Worm (Caenorhabditis elegans): Measurements from ENCODE around the gene fut-8.

Gene fut-8

DNA sequence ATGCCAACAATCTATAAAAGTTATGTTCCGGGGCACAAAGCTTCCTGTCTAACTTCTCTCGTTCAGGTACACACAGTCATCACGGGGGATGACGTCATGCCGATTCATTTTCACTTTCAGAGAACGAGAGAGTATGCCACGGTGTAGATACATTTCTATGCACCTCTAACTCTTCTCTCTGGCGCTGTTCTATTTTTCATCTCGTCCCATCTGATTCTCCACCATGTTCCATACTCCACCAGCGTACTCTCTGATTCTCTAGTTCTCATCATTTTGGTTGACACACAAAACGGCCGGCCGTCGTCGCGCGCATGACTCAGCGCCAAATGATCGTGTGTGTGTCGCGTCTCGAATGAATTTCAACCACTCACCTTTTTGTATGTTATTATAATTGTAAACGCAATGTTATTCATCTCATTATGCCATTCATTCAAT, 10.1 kb upstream of the fut-8 start (continued):
- TF ChIP-seq nhr-25 (tag; optimal IDR thresholded peaks at IDR 0.05) (peak; percentile 95), fos-1 (tag; optimal IDR thresholded peaks at IDR 0.05) (no peak), blmp-1 (tag; optimal IDR thresholded peaks at IDR 0.05; ENCODE audit: insufficient read depth) (peak; percentile 100), zag-1 (tag; optimal IDR thresholded peaks at IDR 0.05) (no peak), lin-11 (tag; optimal IDR thresholded peaks at IDR 0.05) (peak; percentile 67), sma-9 (GFP tag; optimal IDR thresholded peaks at IDR 0.05) (peak; percentile 99), sma-9 (tag; optimal IDR thresholded peaks at IDR 0.05) (no peak), ama-1 (optimal IDR thresholded peaks at IDR 0.05) (no peak), nhr-10 (tag; optimal IDR thresholded peaks at IDR 0.05) (peak; percentile 61), elt-1 (tag; optimal IDR thresholded peaks at IDR 0.05) (no peak), nhr-12 (tag; optimal IDR thresholded peaks at IDR 0.05) (peak; percentile 10), lin-13 (GFP tag; optimal IDR thresholded peaks at IDR 0.05) (peak; percentile 67), nhr-23 (tag; optimal IDR thresholded peaks at IDR 0.05) (no peak), unc-55 (GFP tag; optimal IDR thresholded peaks at IDR 0.05) (peak; percentile 90), Y55F3AM.14 (GFP tag; optimal IDR thresholded peaks at IDR 0.05) (peak; percentile 92), nhr-77 (tag; optimal IDR thresholded peaks at IDR 0.05) (peak; percentile 71), mbf-1 (tag; optimal IDR thresholded peaks at IDR 0.05) (no peak), sma-3 (GFP tag; optimal IDR thresholded peaks at IDR 0.05) (peak; percentile 97), F13H6.1 (tag; optimal IDR thresholded peaks at IDR 0.05) (peak; percentile 97), alr-1 (tag; optimal IDR thresholded peaks at IDR 0.05) (peak; percentile 55), aly-2 (tag; optimal IDR thresholded peaks at IDR 0.05) (no peak), ceh-82 (tag; optimal IDR thresholded peaks at IDR 0.05) (peak; percentile 7), crh-2 (tag; optimal IDR thresholded peaks at IDR 0.05) (peak; percentile 98)

DNA sequence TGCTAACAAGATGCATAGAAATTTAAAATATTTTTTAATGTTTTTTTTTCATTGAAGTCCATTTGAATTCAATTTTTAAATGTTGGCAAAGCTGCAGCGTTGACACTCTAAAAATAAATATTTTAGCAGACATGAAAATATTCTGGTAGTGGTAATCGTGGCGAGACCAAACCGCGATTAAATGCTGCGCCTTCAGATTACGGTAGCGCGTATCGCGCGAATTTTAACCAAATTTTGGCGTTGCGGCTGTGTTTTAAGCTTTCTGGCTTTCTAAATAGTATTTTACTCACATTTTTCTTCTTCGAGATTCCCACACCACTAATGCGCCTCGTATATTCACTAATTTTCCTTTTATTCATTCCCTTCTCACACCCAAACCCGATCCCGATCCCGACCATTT, 5.8 kb upstream of the fut-8 start, which contains the start of gene cpg-4:
Gene cpg-4, plus strand, starts transcription at position 303 of the 400 bp plus-strand sequence.
- TF ChIP-seq mab-5 (tag; optimal IDR thresholded peaks at IDR 0.05), result no peak
- no peak for TF ChIP-seq ceh-82 (tag; optimal IDR thresholded peaks at IDR 0.05)
- TF ChIP-seq unc-39 (tag; optimal IDR thresholded peaks at IDR 0.05), result no peak
- no peak for TF ChIP-seq nhr-11 (tag; optimal IDR thresholded peaks at IDR 0.05)
- TF ChIP-seq R02D3.7 (tag; optimal IDR thresholded peaks at IDR 0.05), result no peak
- no peak for TF ChIP-seq nhr-21 (tag; optimal IDR thresholded peaks at IDR 0.05)
- TF ChIP-seq nhr-12 (tag; optimal IDR thresholded peaks at IDR 0.05), result no peak
- no peak for TF ChIP-seq skn-1 (tag; optimal IDR thresholded peaks at IDR 0.05)
- no peak for TF ChIP-seq lin-13 (GFP tag; optimal IDR thresholded peaks at IDR 0.05)
- TF ChIP-seq snpc-4 (tag; optimal IDR thresholded peaks at IDR 0.05), result no peak
- TF ChIP-seq unc-62 (GFP tag; optimal IDR thresholded peaks at IDR 0.05), result no peak
- no peak for TF ChIP-seq fos-1 (tag; optimal IDR thresholded peaks at IDR 0.05)
- TF ChIP-seq nhr-10 (tag; optimal IDR thresholded peaks at IDR 0.05), result no peak
- TF ChIP-seq lin-11 (tag; optimal IDR thresholded peaks at IDR 0.05), result no peak
- TF ChIP-seq alr-1 (tag; optimal IDR thresholded peaks at IDR 0.05), result no peak
- TF ChIP-seq nhr-77 (tag; optimal IDR thresholded peaks at IDR 0.05), result no peak
- no peak for TF ChIP-seq ama-1 (optimal IDR thresholded peaks at IDR 0.05)
- TF ChIP-seq mdl-1 (tag; optimal IDR thresholded peaks at IDR 0.05), result no peak
- no peak for TF ChIP-seq blmp-1 (tag; optimal IDR thresholded peaks at IDR 0.05; ENCODE audit: insufficient read depth)

DNA sequence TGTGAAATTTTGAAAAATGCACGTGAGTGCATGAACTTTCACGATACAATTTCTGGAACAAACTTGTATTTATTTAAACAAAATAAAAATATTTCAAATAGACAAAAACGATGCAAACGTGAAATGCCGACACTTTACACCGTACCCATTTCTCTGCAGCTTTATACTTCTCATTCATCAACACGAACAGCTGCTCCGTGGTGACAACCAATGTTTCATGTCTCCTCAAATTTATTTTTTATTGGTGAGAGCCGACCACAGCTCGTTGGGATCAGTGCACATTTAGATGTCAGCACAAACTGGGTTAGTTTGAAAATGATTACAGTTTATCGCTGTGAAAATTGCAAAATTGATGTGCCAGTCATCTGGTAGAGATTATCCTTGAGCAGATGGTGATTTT, 5.3 kb upstream of the fut-8 start:
- TF ChIP-seq ztf-4 (tag; optimal IDR thresholded peaks at IDR 0.05) (no peak), fos-1 (tag; optimal IDR thresholded peaks at IDR 0.05) (no peak), mdl-1 (tag; optimal IDR thresholded peaks at IDR 0.05) (no peak), blmp-1 (tag; optimal IDR thresholded peaks at IDR 0.05; ENCODE audit: insufficient read depth) (no peak), ceh-82 (tag; optimal IDR thresholded peaks at IDR 0.05) (no peak), nhr-77 (tag; optimal IDR thresholded peaks at IDR 0.05) (no peak), aly-2 (tag; optimal IDR thresholded peaks at IDR 0.05) (no peak), nhr-21 (tag; optimal IDR thresholded peaks at IDR 0.05) (no peak), mbf-1 (tag; optimal IDR thresholded peaks at IDR 0.05) (no peak), egl-27 (tag; optimal IDR thresholded peaks at IDR 0.05) (no peak), lin-39 (tag; optimal IDR thresholded peaks at IDR 0.05) (no peak), alr-1 (tag; optimal IDR thresholded peaks at IDR 0.05) (no peak), peb-1 (tag; optimal IDR thresholded peaks at IDR 0.05) (no peak), crh-2 (tag; optimal IDR thresholded peaks at IDR 0.05) (no peak), lin-11 (tag; optimal IDR thresholded peaks at IDR 0.05) (no peak), nhr-237 (tag; optimal IDR thresholded peaks at IDR 0.05) (no peak)

All from whole organism, L2 larva.